Fruit fly (Drosophila melanogaster): ENCODE data around the gene CG31464.

CG31464 gene

dm6 chr3R:8264302-8265080, 26.5 kb upstream of the CG31464 start, which contains the start of the genes RPA1 and Mcm2 (continued):
- no peak for TF ChIP-seq tna (GFP tag; IDR thresholded peaks at IDR 0.05; ENCODE audit: partially characterized antibody)
- 0 out of 2 replicates have a peak, but pooled peaks have one; percentile 8 for TF ChIP-seq CG11696 (GFP tag; IDR thresholded peaks at IDR 0.05)
- peak; percentile 74 for TF ChIP-seq zfh2 (GFP tag; optimal IDR thresholded peaks at IDR 0.05)
- TF ChIP-seq CG9797 (GFP tag; optimal IDR thresholded peaks at IDR 0.05): no peak
- TF ChIP-seq CG11085 (GFP tag; IDR thresholded peaks at IDR 0.05): peak; percentile 73
- TF ChIP-seq dmrt99B (tag; optimal IDR thresholded peaks at IDR 0.05): no peak
- no peak for TF ChIP-seq CG16813 (GFP tag; IDR thresholded peaks at IDR 0.05; ENCODE audit: partially characterized antibody)
- peak; percentile 71 for TF ChIP-seq Xrp1 (GFP tag; IDR thresholded peaks at IDR 0.05)
- peak; percentile 49 for TF ChIP-seq trh (GFP tag; optimal IDR thresholded peaks at IDR 0.05)
- TF ChIP-seq Neu2 (GFP tag; optimal IDR thresholded peaks at IDR 0.05; ENCODE audit: borderline replicate concordance): no peak
- peak in 1 of 2 experiments; percentile 70 for TF ChIP-seq Pdp1 (GFP tag; optimal IDR thresholded peaks at IDR 0.05)
- peak; percentile 76 for TF ChIP-seq CG14014 (GFP tag; IDR thresholded peaks at IDR 0.05)
- peak; percentile 63 for TF ChIP-seq gcm (GFP tag; optimal IDR thresholded peaks at IDR 0.05)
- peak; percentile 97 for TF ChIP-seq Ets65A (GFP tag)
- TF ChIP-seq CG4707 (GFP tag; optimal IDR thresholded peaks at IDR 0.05): no peak
- TF ChIP-seq Xbp1 (GFP tag; optimal IDR thresholded peaks at IDR 0.05): peak; percentile 88
- peak; percentile 55 for TF ChIP-seq scrt (GFP tag; optimal IDR thresholded peaks at IDR 0.05)
- TF ChIP-seq CG30020 (tag; optimal IDR thresholded peaks at IDR 0.05): peak; percentile 70
- peak; percentile 74 for TF ChIP-seq fd3F (GFP tag; optimal IDR thresholded peaks at IDR 0.05)
- peak; percentile 40 for TF ChIP-seq CG6654 (GFP tag; optimal IDR thresholded peaks at IDR 0.05)
- TF ChIP-seq cato (GFP tag; optimal IDR thresholded peaks at IDR 0.05; ENCODE audit: borderline replicate concordance): peak; percentile 47
- TF ChIP-seq bigmax (GFP tag; optimal IDR thresholded peaks at IDR 0.05): no peak
- peak; percentile 62 for TF ChIP-seq slou (GFP tag; optimal IDR thresholded peaks at IDR 0.05)
- peak; percentile 82 for TF ChIP-seq zfh1 (GFP tag; IDR thresholded peaks at IDR 0.05)
- peak; percentile 68 for TF ChIP-seq chn (GFP tag; optimal IDR thresholded peaks at IDR 0.05)
- peak; percentile 28 for TF ChIP-seq jumu (GFP tag; optimal IDR thresholded peaks at IDR 0.05)
- TF ChIP-seq CG17186 (GFP tag; optimal IDR thresholded peaks at IDR 0.05): peak; percentile 10
- peak; percentile 63 for TF ChIP-seq HmgZ (tag; optimal IDR thresholded peaks at IDR 0.05)
- TF ChIP-seq Nf-YA (GFP tag; IDR thresholded peaks at IDR 0.05): peak; percentile 16; the same call in 1 of the 2 replicates
- TF ChIP-seq CG32767 (GFP tag; IDR thresholded peaks at IDR 0.05): no peak
- TF ChIP-seq Optix (GFP tag; IDR thresholded peaks at IDR 0.05): no peak; the same call in 2 of the 3 replicates
- TF ChIP-seq tio (GFP tag; optimal IDR thresholded peaks at IDR 0.05): peak; percentile 86
- peak; percentile 80 for TF ChIP-seq Hmr (GFP tag; optimal IDR thresholded peaks at IDR 0.05)
- TF ChIP-seq CG33213 (GFP tag; optimal IDR thresholded peaks at IDR 0.05): no peak
- TF ChIP-seq zen2 (GFP tag; IDR thresholded peaks at IDR 0.05; ENCODE audit: partially characterized antibody): 0 out of 3 replicates have a peak, but pooled peaks have one; percentile 6
- peak; percentile 76 for TF ChIP-seq CG10209 (GFP tag; optimal IDR thresholded peaks at IDR 0.05)
- TF ChIP-seq gro (GFP tag; optimal IDR thresholded peaks at IDR 0.05): no peak
- peak; percentile 42 for TF ChIP-seq MESR4 (GFP tag; optimal IDR thresholded peaks at IDR 0.05)
- peak; percentile 78 for TF ChIP-seq vvl (GFP tag; IDR thresholded peaks at IDR 0.05)
- no peak for TF ChIP-seq her (GFP tag; optimal IDR thresholded peaks at IDR 0.05)
- peak; percentile 82 for TF ChIP-seq sug (tag; optimal IDR thresholded peaks at IDR 0.05)
- TF ChIP-seq Mes4 (GFP tag; optimal IDR thresholded peaks at IDR 0.05): no peak
- TF ChIP-seq Fer1 (GFP tag; optimal IDR thresholded peaks at IDR 0.05): no peak
- no peak for TF ChIP-seq CG8089 (GFP tag; optimal IDR thresholded peaks at IDR 0.05)
- TF ChIP-seq BEAF-32 (GFP tag; optimal IDR thresholded peaks at IDR 0.05): peak; percentile 19
- TF ChIP-seq Awh (GFP tag; IDR thresholded peaks at IDR 0.05): peak; percentile 37; the same call in 1 of the 2 replicates
- peak; percentile 64 for TF ChIP-seq nerfin-1 (tag; optimal IDR thresholded peaks at IDR 0.05)
- peak; percentile 95 for TF ChIP-seq slbo (GFP tag; IDR thresholded peaks at IDR 0.05)
- peak; percentile 20 for TF ChIP-seq CG13123 (GFP tag; optimal IDR thresholded peaks at IDR 0.05)
